Fruit fly (Drosophila melanogaster) whole organism, pupa: Measurements from ENCODE around the gene Sac1.
A peak's percentile ranks its signal among the peaks of the same experiment; 100 is the strongest.

Source experiments
- CG10348 ChIP-seq: fragments of 200-800 bp; sonication (Bioruptor generic); IDR thresholded peaks from 2 replicates; pipeline ENCODE4 v1.3.6; 2022; ENCODE audit warnings: missing biosample characterization, missing genetic modification characterization
- CG12605 ChIP-seq: fragments of 200-800 bp; sonication (Bioruptor generic); IDR thresholded peaks from 2 replicates; pipeline ENCODE4 v1.3.6; 2022; ENCODE audit warnings: missing biosample characterization, missing genetic modification characterization
- CG13204 ChIP-seq: fragments of 200-800 bp; sonication (Bioruptor generic); optimal IDR thresholded peaks from 2 replicates; lab custom pipeline; 2018; ENCODE audit warnings: missing biosample characterization, mild to moderate bottlenecking, missing genetic modification characterization, moderate library complexity
- CG14655 ChIP-seq: fragments of 200-800 bp; sonication (Bioruptor generic); optimal IDR thresholded peaks from 3 replicates; lab custom pipeline; 2017; ENCODE audit warnings: mild to moderate bottlenecking, missing biosample characterization, missing genetic modification reagents, missing genetic modification characterization
- CG15710 ChIP-seq: fragments of 200-800 bp; sonication (Bioruptor generic); optimal IDR thresholded peaks from 2 replicates; lab custom pipeline; 2018; ENCODE audit warnings: missing biosample characterization, mild to moderate bottlenecking, missing genetic modification characterization, moderate library complexity
- CG17806 ChIP-seq: fragments of 200-800 bp; sonication (Bioruptor generic); optimal IDR thresholded peaks from 2 replicates; lab custom pipeline; 2018; ENCODE audit warnings: missing biosample characterization, mild to moderate bottlenecking, missing genetic modification characterization, moderate library complexity
- CG32121 ChIP-seq: fragments of 200-800 bp; sonication (Bioruptor generic); IDR thresholded peaks from 2 replicates; pipeline ENCODE4 v1.3.6; 2022; ENCODE audit warnings: missing biosample characterization, missing genetic modification characterization
- CG34367 ChIP-seq: fragments of 200-800 bp; sonication (Bioruptor generic); optimal IDR thresholded peaks from 2 replicates; lab custom pipeline; 2018; ENCODE audit warnings: missing biosample characterization, mild to moderate bottlenecking, missing genetic modification characterization
- CG4496 ChIP-seq: fragments of 200-800 bp; sonication (Bioruptor generic); IDR thresholded peaks from 3 replicates; pipeline ENCODE4 v1.3.6; 2022; ENCODE audit warnings: missing biosample characterization, missing genetic modification characterization
- CG8159 ChIP-seq: fragments of 200-800 bp; sonication (Bioruptor generic); optimal IDR thresholded peaks from 3 replicates; lab custom pipeline; 2018; ENCODE audit warnings: missing biosample characterization, mild to moderate bottlenecking, missing genetic modification characterization, moderate library complexity
- CG8301 ChIP-seq: fragments of 200-800 bp; sonication (Bioruptor generic); optimal IDR thresholded peaks from 2 replicates; lab custom pipeline; 2018; ENCODE audit warnings: missing biosample characterization, mild to moderate bottlenecking, missing genetic modification characterization
- CG9948 ChIP-seq: fragments of 200-800 bp; sonication (Bioruptor generic); optimal IDR thresholded peaks from 2 replicates; lab custom pipeline; 2018; ENCODE audit warnings: missing biosample characterization, mild to moderate bottlenecking, missing genetic modification characterization, moderate library complexity
- D1 ChIP-seq: fragments of 200-800 bp; sonication (Bioruptor generic); optimal IDR thresholded peaks from 2 replicates; lab custom pipeline; 2018; ENCODE audit warnings: missing biosample characterization, mild to moderate bottlenecking, missing genetic modification characterization, moderate library complexity
- EcR ChIP-seq: fragments of 200-800 bp; sonication (Bioruptor generic); optimal IDR thresholded peaks from 3 replicates; lab custom pipeline; 2019; ENCODE audit warnings: missing biosample characterization, missing genetic modification characterization, mild to moderate bottlenecking, moderate library complexity, missing genetic modification reagents
- Ets98B ChIP-seq: fragments of 200-800 bp; sonication (Bioruptor generic); IDR thresholded peaks from 2 replicates; pipeline ENCODE4 v1.3.6; 2022; ENCODE audit warnings: missing biosample characterization, missing genetic modification characterization
- Pif1A ChIP-seq: fragments of 200-800 bp; sonication (Bioruptor generic); optimal IDR thresholded peaks from 3 replicates; lab custom pipeline; 2016; ENCODE audit warnings: missing biosample characterization, missing genetic modification characterization
- Pif1B ChIP-seq: fragments of 200-800 bp; sonication (Bioruptor generic); optimal IDR thresholded peaks from 3 replicates; lab custom pipeline; 2016; ENCODE audit warnings: missing biosample characterization, missing genetic modification characterization
- Snoo ChIP-seq: fragments of 200-800 bp; sonication (Bioruptor generic); optimal IDR thresholded peaks from 3 replicates; lab custom pipeline; 2017; ENCODE audit warnings: missing biosample characterization, mild to moderate bottlenecking, missing genetic modification characterization, inconsistent platforms
- fd96Ca ChIP-seq: fragments of 200-800 bp; sonication (Bioruptor generic); IDR thresholded peaks from 3 replicates; pipeline ENCODE4 v1.3.6; 2022; ENCODE audit warnings: missing biosample characterization, missing genetic modification characterization
- gl ChIP-seq: fragments of 200-800 bp; sonication (Bioruptor generic); optimal IDR thresholded peaks from 2 replicates; lab custom pipeline; 2018; ENCODE audit warnings: missing biosample characterization, mild to moderate bottlenecking, missing genetic modification characterization
- rn ChIP-seq: fragments of 200-800 bp; sonication (Bioruptor generic); IDR thresholded peaks from 2 replicates; pipeline ENCODE4 v1.3.6; 2022; ENCODE audit warnings: missing biosample characterization, missing genetic modification characterization

Gene Sac1

DNA sequence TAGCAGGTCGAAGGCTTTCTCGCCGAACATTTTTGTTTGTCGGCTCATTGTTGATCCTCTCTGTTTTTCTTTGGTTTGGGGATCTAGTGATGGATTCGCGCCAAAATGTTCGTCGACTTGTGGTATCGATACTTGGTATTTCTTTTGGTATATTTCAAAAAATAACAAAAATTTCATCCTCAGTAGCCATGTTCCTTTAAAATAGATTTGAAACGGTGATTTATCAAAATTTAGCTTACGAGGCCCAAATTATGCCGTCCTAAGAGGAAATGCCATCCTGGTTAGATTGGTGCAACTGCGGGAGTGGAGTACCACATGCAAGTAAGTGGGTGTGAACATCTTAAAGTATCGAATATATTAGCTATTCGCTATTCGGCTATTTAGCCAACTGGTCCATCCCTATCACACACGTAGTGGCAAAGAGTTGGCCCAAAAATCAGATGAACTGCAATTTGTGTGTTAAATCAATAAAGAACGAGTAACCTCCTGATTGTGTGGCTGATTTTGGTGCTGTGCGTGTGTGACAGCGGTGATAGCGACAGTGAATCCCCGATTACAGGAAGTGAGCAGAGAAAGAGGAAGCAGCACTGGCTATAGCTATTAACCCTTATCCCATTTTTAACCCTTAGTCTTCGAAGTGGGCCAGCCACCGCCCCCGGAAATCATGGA lies at the start of gene Sac1, which contains the start of gene Psf1:
Gene Sac1, plus strand, starts transcription at position 191 of the 669 bp plus-strand sequence.
Gene Psf1, minus strand, starts transcription at position 51 of the 669 bp plus-strand sequence.
- TF ChIP-seq Snoo (tag; lab: Kevin White, UChicago) (no peak), CG10348 (no peak), Pif1A (GFP tag; lab: Kevin White, UChicago) (no peak), fd96Ca (peak; percentile 51; the same call in 1 of the 3 replicates), CG12605 (GFP tag; lab: Robert Waterston, UW) (no peak), CG17806 (no peak), CG15710 (tag; lab: Kevin White, UChicago) (peak; percentile 26), CG13204 (no peak), gl (tag; lab: Kevin White, UChicago) (no peak), CG9948 (tag; lab: Kevin White, UChicago) (no peak), CG8301 (tag; lab: Kevin White, UChicago) (no peak), CG14655 (GFP tag; lab: Kevin White, UChicago) (no peak), D1 (tag; lab: Kevin White, UChicago) (no peak), EcR (GFP tag; lab: Kevin White, UChicago) (no peak), Pif1B (GFP tag; lab: Kevin White, UChicago) (no peak), CG8159 (peak; percentile 19), CG4496 (GFP tag; lab: Robert Waterston, UW) (0 out of 3 replicates have a peak, but pooled peaks have one; percentile 47), CG34367 (tag; lab: Kevin White, UChicago) (peak; percentile 1), rn (GFP tag; lab: Robert Waterston, UW) (0 out of 2 replicates have a peak, but pooled peaks have one; percentile 13), CG32121 (GFP tag; lab: Robert Waterston, UW) (no peak), Ets98B (GFP tag; lab: Robert Waterston, UW) (no peak)

DNA sequence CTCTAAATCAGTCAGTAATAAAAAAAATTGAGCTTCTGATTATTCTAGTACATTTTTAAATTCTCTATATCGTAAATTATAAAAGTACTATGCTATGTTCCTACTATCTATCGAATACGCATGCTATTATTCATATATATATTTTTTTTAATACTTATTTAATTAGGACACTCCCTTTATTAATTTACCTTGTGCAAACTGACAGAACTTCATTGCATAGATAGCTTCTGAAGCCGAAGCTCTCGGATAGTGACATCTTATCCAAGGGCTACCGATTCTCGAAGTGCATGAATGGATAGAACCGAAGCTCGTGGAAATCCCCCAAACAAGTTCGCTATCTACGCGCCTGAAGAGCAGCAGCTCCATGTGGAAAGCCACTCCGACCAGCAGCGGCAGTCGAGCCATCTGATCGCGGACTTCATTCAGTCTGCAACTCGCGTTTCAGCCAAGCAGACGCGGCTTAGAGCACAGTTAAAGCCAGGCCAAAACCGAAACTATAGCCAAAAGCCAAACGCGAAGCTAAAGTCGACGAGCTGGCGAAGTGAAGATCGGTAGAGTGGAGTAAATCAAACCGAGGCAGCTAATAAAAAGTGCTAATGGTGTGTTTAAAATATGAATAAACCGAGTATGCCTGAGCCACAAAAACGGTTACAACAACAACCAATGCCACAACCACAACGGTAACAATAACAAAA lies 47.1 kb upstream of the Sac1 start, which contains the start of gene mwh:
Gene mwh, plus strand, starts transcription at position 430 of the 695 bp plus-strand sequence.
- TF ChIP-seq Pif1A (GFP tag; lab: Kevin White, UChicago) (no peak), CG32121 (GFP tag; lab: Robert Waterston, UW) (no peak), rn (GFP tag; lab: Robert Waterston, UW) (no peak), CG8301 (tag; lab: Kevin White, UChicago) (peak; percentile 41), Pif1B (GFP tag; lab: Kevin White, UChicago) (no peak), Ets98B (GFP tag; lab: Robert Waterston, UW) (no peak; the same call in 1 of the 2 replicates), CG14655 (GFP tag; lab: Kevin White, UChicago) (peak; percentile 31), CG34367 (tag; lab: Kevin White, UChicago) (no peak)

DNA sequence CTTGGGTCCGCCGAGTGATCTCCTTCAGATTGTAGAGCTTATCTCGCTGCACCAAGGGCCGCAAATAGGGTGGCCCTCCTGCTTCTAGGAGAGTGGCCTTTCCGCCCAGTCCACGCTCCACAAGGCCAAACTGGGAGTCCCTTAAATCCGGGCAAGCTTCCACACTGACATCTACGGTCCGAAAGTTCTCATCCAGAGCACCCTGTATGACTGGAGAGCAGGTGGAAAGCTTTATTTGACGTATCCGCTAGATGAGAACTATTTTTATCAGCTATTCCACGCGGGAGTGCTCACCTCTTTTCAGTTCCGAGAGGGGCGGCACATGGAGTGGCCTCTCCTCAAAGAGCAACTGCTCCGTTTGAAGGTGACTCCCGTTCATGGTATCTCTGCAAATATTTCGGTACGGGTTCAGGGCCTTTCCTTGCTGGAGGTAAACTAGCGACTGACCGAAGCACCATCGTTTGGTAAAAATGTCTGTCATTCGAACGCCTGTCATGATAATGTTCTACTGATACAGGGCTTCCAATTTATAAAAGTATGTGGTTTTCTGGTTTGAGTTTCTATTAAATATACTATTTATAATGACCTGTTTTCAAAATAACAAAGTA lies 44.9 kb upstream of the Sac1 start, which contains the start of gene meep:
Gene meep, minus strand, starts transcription at position 449 of the 608 bp plus-strand sequence.
- TF ChIP-seq CG14655 (GFP tag; lab: Kevin White, UChicago): no peak

dm6 chr3L:1203855-1204431 lies 43.7 kb upstream of the Sac1 start:
- no peak for TF ChIP-seq Pif1A (GFP tag; lab: Kevin White, UChicago)
- no peak for TF ChIP-seq Snoo (tag; lab: Kevin White, UChicago)
- no peak for TF ChIP-seq CG14655 (GFP tag; lab: Kevin White, UChicago)
- TF ChIP-seq CG4496 (GFP tag; lab: Robert Waterston, UW): peak; percentile 52; the same call in 2 of the 3 replicates
- TF ChIP-seq CG32121 (GFP tag; lab: Robert Waterston, UW): no peak
- TF ChIP-seq Pif1B (GFP tag; lab: Kevin White, UChicago): no peak

dm6 chr3L:1204674-1205547 lies 42.7 kb upstream of the Sac1 start, which contains the start of gene CG9119:
Gene CG9119, minus strand, starts transcription at chr3L:1204795.
- peak; percentile 54 for TF ChIP-seq CG15710 (tag; lab: Kevin White, UChicago)
- TF ChIP-seq CG17806: peak; percentile 8
- TF ChIP-seq CG8301 (tag; lab: Kevin White, UChicago): peak; percentile 30
- no peak for TF ChIP-seq CG4496 (GFP tag; lab: Robert Waterston, UW)
- peak; percentile 51 for TF ChIP-seq CG14655 (GFP tag; lab: Kevin White, UChicago)
- TF ChIP-seq CG10348: no peak
- TF ChIP-seq EcR (GFP tag; lab: Kevin White, UChicago): peak; percentile 82
- peak; percentile 38; the same call in 1 of the 3 replicates for TF ChIP-seq fd96Ca
- peak; percentile 21 for TF ChIP-seq CG13204
- TF ChIP-seq rn (GFP tag; lab: Robert Waterston, UW): no peak
- TF ChIP-seq Pif1A (GFP tag; lab: Kevin White, UChicago): peak; percentile 6
- TF ChIP-seq CG9948 (tag; lab: Kevin White, UChicago): peak; percentile 30
- peak; percentile 55 for TF ChIP-seq CG8159
